Worm (Caenorhabditis elegans): Measurements from ENCODE around the gene H39E23.2.

- TF ChIP-seq unc-120 (tag; optimal IDR thresholded peaks at IDR 0.05; ENCODE audit: poor library complexity, severe bottlenecking), result no peak
- TF ChIP-seq ces-1 (GFP tag; optimal IDR thresholded peaks at IDR 0.05), result no peak
- TF ChIP-seq mep-1 (tag; optimal IDR thresholded peaks at IDR 0.05), result no peak
- no peak for TF ChIP-seq unc-39 (tag; optimal IDR thresholded peaks at IDR 0.05)
- TF ChIP-seq mls-2 (tag; optimal IDR thresholded peaks at IDR 0.05), result no peak
- no peak for TF ChIP-seq flh-1 (GFP tag; optimal IDR thresholded peaks at IDR 0.05)
These were observed 46.2 kb upstream of the H39E23.2 start for ce11 chrV:14063980-14064379.

All from whole organism, mixed stage, embryonic.